Fruit fly (Drosophila melanogaster): ENCODE measurements around the gene CG31287.

The CG31287 gene

dm6 chr3R:16217368-16217767, 14.2 kb downstream of the CG31287 start (continued):
- peak; percentile 21 for TF ChIP-seq Hr39 (GFP tag; optimal IDR thresholded peaks at IDR 0.05)
- no peak for TF ChIP-seq dsx (GFP tag; optimal IDR thresholded peaks at IDR 0.05; ENCODE audit: poor library complexity, severe bottlenecking)
- TF ChIP-seq Sox15 (GFP tag; optimal IDR thresholded peaks at IDR 0.05), result peak; percentile 7
- no peak for TF ChIP-seq ss (GFP tag; optimal IDR thresholded peaks at IDR 0.05)
- TF ChIP-seq CG6276 (GFP tag; optimal IDR thresholded peaks at IDR 0.05), result peak; percentile 2
- peak; percentile 19 for TF ChIP-seq dac (GFP tag; optimal IDR thresholded peaks at IDR 0.05)
- no peak for TF ChIP-seq CG11902 (GFP tag; optimal IDR thresholded peaks at IDR 0.05)
- no peak for TF ChIP-seq CG9139 (GFP tag; optimal IDR thresholded peaks at IDR 0.05)
- TF ChIP-seq net (GFP tag; optimal IDR thresholded peaks at IDR 0.05), result peak; percentile 12
- TF ChIP-seq Hr4 (GFP tag; optimal IDR thresholded peaks at IDR 0.05), result peak; percentile 62
- no peak for TF ChIP-seq Ets21C (GFP tag; optimal IDR thresholded peaks at IDR 0.05)
- TF ChIP-seq pdm3 (GFP tag; optimal IDR thresholded peaks at IDR 0.05), result peak; percentile 27
- TF ChIP-seq vri (GFP tag; optimal IDR thresholded peaks at IDR 0.05), result no peak
- peak; percentile 32 for TF ChIP-seq Eip75B (GFP tag; optimal IDR thresholded peaks at IDR 0.05)
- TF ChIP-seq CG3032 (tag; optimal IDR thresholded peaks at IDR 0.05), result peak; percentile 15
- TF ChIP-seq Ets96B (tag; optimal IDR thresholded peaks at IDR 0.05), result peak; percentile 30
- no peak for TF ChIP-seq fkh (GFP tag; optimal IDR thresholded peaks at IDR 0.05)
- TF ChIP-seq topi (GFP tag; optimal IDR thresholded peaks at IDR 0.05), result peak; percentile 46

- TF ChIP-seq Eip78C (GFP tag) (peak; percentile 17), Blimp-1 (GFP tag; optimal IDR thresholded peaks at IDR 0.05) (peak; percentile 89), salr (GFP tag; optimal IDR thresholded peaks at IDR 0.05) (peak; percentile 5 to 7), dsx (GFP tag; optimal IDR thresholded peaks at IDR 0.05; ENCODE audit: poor library complexity, severe bottlenecking) (no peak), eg (GFP tag; IDR thresholded peaks at IDR 0.05) (0 out of 3 replicates have a peak, but pooled peaks have one; percentile 10)
Measured at dm6 chr3R:16218251-16219030, 15.3 kb downstream of the CG31287 start.

- TF ChIP-seq CG9139 (GFP tag; optimal IDR thresholded peaks at IDR 0.05) (no peak), CG32006 (GFP tag; optimal IDR thresholded peaks at IDR 0.05) (peak; percentile 29), CG15336 (GFP tag; IDR thresholded peaks at IDR 0.05) (peak; percentile 8; the same call in 1 of the 2 replicates), svp (GFP tag) (peak; percentile 67), Eip78C (GFP tag) (peak; percentile 67)
Measured at dm6 chr3R:16220050-16220670, 17.0 kb downstream of the CG31287 start.

dm6 chr3R:16220854-16221253, 17.7 kb downstream of the CG31287 start:
- TF ChIP-seq CG32006 (GFP tag; optimal IDR thresholded peaks at IDR 0.05) (no peak), esn (GFP tag; optimal IDR thresholded peaks at IDR 0.05) (no peak), fkh (GFP tag; optimal IDR thresholded peaks at IDR 0.05) (no peak), CG8632 (GFP tag; optimal IDR thresholded peaks at IDR 0.05) (no peak), CG6808 (GFP tag; optimal IDR thresholded peaks at IDR 0.05) (no peak), net (GFP tag; optimal IDR thresholded peaks at IDR 0.05) (no peak), acj6 (GFP tag; optimal IDR thresholded peaks at IDR 0.05) (no peak), achi (GFP tag; optimal IDR thresholded peaks at IDR 0.05) (no peak), Lpt (GFP tag; optimal IDR thresholded peaks at IDR 0.05) (no peak), cyc (GFP tag; optimal IDR thresholded peaks at IDR 0.05) (no peak), salr (GFP tag; optimal IDR thresholded peaks at IDR 0.05) (no peak), OdsH (GFP tag; optimal IDR thresholded peaks at IDR 0.05) (no peak), CG6854 (GFP tag; optimal IDR thresholded peaks at IDR 0.05) (no peak), CG7368 (GFP tag; optimal IDR thresholded peaks at IDR 0.05) (no peak), dsx (GFP tag; optimal IDR thresholded peaks at IDR 0.05; ENCODE audit: poor library complexity, severe bottlenecking) (no peak), CG8119 (GFP tag; IDR thresholded peaks at IDR 0.05) (no peak), pdm3 (GFP tag; optimal IDR thresholded peaks at IDR 0.05) (no peak), CG8319 (GFP tag; optimal IDR thresholded peaks at IDR 0.05) (no peak), dac (GFP tag; optimal IDR thresholded peaks at IDR 0.05) (no peak), CG16779 (tag; optimal IDR thresholded peaks at IDR 0.05) (no peak)

All from whole organism, prepupa.